Fruit fly (Drosophila melanogaster) whole organism, prepupa: ENCODE results near the gene Nuf2.

ENCODE experiments used
- CG10631 ChIP-seq: fragments of 200-800 bp; sonication (Bioruptor generic); optimal IDR thresholded peaks from 2 replicates; lab custom pipeline; 2016; ENCODE audit warnings: missing biosample characterization, missing genetic modification characterization
- CG10669 ChIP-seq: fragments of 200-800 bp; sonication (Bioruptor generic); optimal IDR thresholded peaks from 3 replicates; lab custom pipeline; 2018; ENCODE audit warnings: missing biosample characterization, mild to moderate bottlenecking, missing genetic modification characterization, moderate library complexity
- CG11294 ChIP-seq: fragments of 200-800 bp; sonication (Bioruptor generic); IDR thresholded peaks from 2 replicates; pipeline ENCODE4 v1.3.6; 2022; ENCODE audit warnings: missing biosample characterization, missing genetic modification characterization
- CG11762 ChIP-seq: fragments of 200-800 bp; sonication (Bioruptor generic); optimal IDR thresholded peaks from 3 replicates; lab custom pipeline; 2016; ENCODE audit warnings: missing biosample characterization, missing genetic modification characterization; ENCODE audit not compliant: insufficient read depth
- CG15336 ChIP-seq: fragments of 200-800 bp; sonication (Bioruptor generic); IDR thresholded peaks from 2 replicates; pipeline ENCODE4 v1.3.6; 2022; ENCODE audit warnings: missing biosample characterization, missing genetic modification characterization
- CG1621 ChIP-seq: fragments of 200-800 bp; sonication (Bioruptor generic); optimal IDR thresholded peaks from 3 replicates; lab custom pipeline; 2018; ENCODE audit warnings: missing biosample characterization, mild to moderate bottlenecking, missing genetic modification characterization
- CG16779 ChIP-seq: fragments of 200-800 bp; sonication (Bioruptor generic); optimal IDR thresholded peaks from 3 replicates; lab custom pipeline; 2017; ENCODE audit warnings: missing biosample characterization, mild to moderate bottlenecking, missing genetic modification characterization
- CG3032 ChIP-seq: fragments of 200-800 bp; optimal IDR thresholded peaks from 2 replicates; lab custom pipeline; 2019; ENCODE audit warnings: missing biosample characterization, mild to moderate bottlenecking, missing genetic modification characterization, moderate library complexity
- CG32006 ChIP-seq: fragments of 200-800 bp; sonication (Bioruptor generic); optimal IDR thresholded peaks from 3 replicates; lab custom pipeline; 2017; ENCODE audit warnings: missing biosample characterization, mild to moderate bottlenecking, missing genetic modification characterization
- CG3919 ChIP-seq: fragments of 200-800 bp; sonication (Bioruptor generic); optimal IDR thresholded peaks from 3 replicates; lab custom pipeline; 2016; ENCODE audit warnings: missing biosample characterization, missing genetic modification characterization
- CG4318 ChIP-seq: fragments of 200-800 bp; sonication (Bioruptor generic); optimal IDR thresholded peaks from 3 replicates; lab custom pipeline; 2017; ENCODE audit warnings: missing biosample characterization, mild to moderate bottlenecking, missing genetic modification characterization
- CG6163 ChIP-seq: fragments of 200-800 bp; sonication (Bioruptor generic); IDR thresholded peaks from 3 replicates; pipeline ENCODE4 v1.3.6; 2022; ENCODE audit warnings: missing biosample characterization, missing genetic modification characterization
- CG6276 ChIP-seq: fragments of 200-800 bp; sonication (Bioruptor generic); optimal IDR thresholded peaks from 2 replicates; lab custom pipeline; 2017; ENCODE audit warnings: missing biosample characterization, mild to moderate bottlenecking, missing genetic modification characterization
- CG6808 ChIP-seq: fragments of 200-800 bp; sonication (Bioruptor generic); optimal IDR thresholded peaks from 3 replicates; lab custom pipeline; 2017; ENCODE audit warnings: missing biosample characterization, missing genetic modification characterization, mild to moderate bottlenecking, moderate library complexity, missing genetic modification reagents
- CG6854 ChIP-seq: fragments of 200-800 bp; sonication (Bioruptor generic); optimal IDR thresholded peaks from 2 replicates; lab custom pipeline; 2017; ENCODE audit warnings: missing biosample characterization, mild to moderate bottlenecking, missing genetic modification characterization
- CG8119 ChIP-seq: fragments of 200-800 bp; sonication (Bioruptor generic); IDR thresholded peaks from 3 replicates; pipeline ENCODE4 v1.3.6; 2022; ENCODE audit warnings: missing biosample characterization, missing genetic modification characterization
- CG8319 ChIP-seq: fragments of 200-800 bp; sonication (Bioruptor generic); optimal IDR thresholded peaks from 3 replicates; lab custom pipeline; 2016; ENCODE audit warnings: missing biosample characterization, missing genetic modification characterization
- CG8632 ChIP-seq: fragments of 200-800 bp; sonication (Bioruptor generic); optimal IDR thresholded peaks from 3 replicates; lab custom pipeline; 2016; ENCODE audit warnings: missing biosample characterization, missing genetic modification characterization
- CG9139 ChIP-seq: fragments of 200-800 bp; sonication (Bioruptor generic); optimal IDR thresholded peaks from 3 replicates; lab custom pipeline; 2017; ENCODE audit warnings: missing biosample characterization, mild to moderate bottlenecking, missing genetic modification characterization
- Eip75B ChIP-seq: fragments of 200-800 bp; sonication (Bioruptor generic); optimal IDR thresholded peaks from 3 replicates; lab custom pipeline; 2016; ENCODE audit warnings: missing biosample characterization, missing genetic modification characterization
- Eip78C ChIP-seq: fragments of 200-800 bp; sonication (Bioruptor generic); peaks from one replicate; lab custom pipeline; 2016; ENCODE audit warnings: missing biosample characterization, missing genetic modification characterization
- Eip93F ChIP-seq: fragments of 200-800 bp; sonication (Bioruptor generic); optimal IDR thresholded peaks from 2 replicates; lab custom pipeline; 2016; ENCODE audit warnings: missing biosample characterization, mild to moderate bottlenecking, missing genetic modification characterization
- Ets21C ChIP-seq: fragments of 200-800 bp; sonication (Bioruptor generic); optimal IDR thresholded peaks from 3 replicates; lab custom pipeline; 2016; ENCODE audit warnings: missing biosample characterization, missing genetic modification characterization
- Ets96B ChIP-seq: fragments of 200-800 bp; optimal IDR thresholded peaks from 2 replicates; lab custom pipeline; 2019; ENCODE audit warnings: missing biosample characterization, mild to moderate bottlenecking, missing genetic modification characterization, moderate library complexity
- Hr38 ChIP-seq: sonication (Bioruptor generic); optimal IDR thresholded peaks from 2 replicates; lab custom pipeline; 2016; ENCODE audit warnings: missing biosample characterization, missing genetic modification characterization
- Hr39 ChIP-seq: fragments of 200-800 bp; sonication (Bioruptor generic); optimal IDR thresholded peaks from 2 replicates; lab custom pipeline; 2016; ENCODE audit warnings: missing biosample characterization, missing genetic modification characterization
- Hr4 ChIP-seq: fragments of 200-800 bp; sonication (Bioruptor generic); optimal IDR thresholded peaks from 3 replicates; lab custom pipeline; 2016; ENCODE audit warnings: missing biosample characterization, missing genetic modification characterization
- Lpt ChIP-seq: fragments of 200-800 bp; sonication (Bioruptor generic); optimal IDR thresholded peaks from 3 replicates; lab custom pipeline; 2016; ENCODE audit warnings: missing biosample characterization, missing genetic modification characterization
- Met ChIP-seq: fragments of 200-800 bp; sonication (Bioruptor generic); optimal IDR thresholded peaks from 3 replicates; lab custom pipeline; 2016; ENCODE audit warnings: missing biosample characterization, missing genetic modification characterization
- OdsH ChIP-seq: fragments of 200-800 bp; sonication (Bioruptor generic); optimal IDR thresholded peaks from 3 replicates; lab custom pipeline; 2016; ENCODE audit warnings: missing biosample characterization, missing genetic modification characterization
- Smox ChIP-seq: fragments of 200-800 bp; sonication (Bioruptor generic); optimal IDR thresholded peaks from 3 replicates; lab custom pipeline; 2016; ENCODE audit warnings: missing biosample characterization, missing genetic modification characterization
- Sox15 ChIP-seq: fragments of 200-800 bp; sonication (Bioruptor generic); optimal IDR thresholded peaks from 3 replicates; lab custom pipeline; 2016; ENCODE audit warnings: missing biosample characterization, missing genetic modification characterization
- achi ChIP-seq: fragments of 200-800 bp; sonication (Bioruptor generic); optimal IDR thresholded peaks from 3 replicates; lab custom pipeline; 2016; ENCODE audit warnings: missing biosample characterization, missing genetic modification characterization
- acj6 ChIP-seq: fragments of 200-800 bp; sonication (Bioruptor generic); optimal IDR thresholded peaks from 3 replicates; lab custom pipeline; 2016; ENCODE audit warnings: missing biosample characterization, missing genetic modification characterization
- cyc ChIP-seq: fragments of 200-800 bp; sonication (Bioruptor generic); optimal IDR thresholded peaks from 3 replicates; lab custom pipeline; 2016; ENCODE audit warnings: missing biosample characterization, missing genetic modification characterization
- dac ChIP-seq: fragments of 200-800 bp; sonication (Bioruptor generic); optimal IDR thresholded peaks from 2 replicates; lab custom pipeline; 2017; ENCODE audit warnings: missing biosample characterization, mild to moderate bottlenecking, missing genetic modification characterization
- dsx ChIP-seq: fragments of 200-800 bp; optimal IDR thresholded peaks from 3 replicates; lab custom pipeline; 2019; ENCODE audit warnings: missing biosample characterization, mild to moderate bottlenecking, missing genetic modification characterization, moderate library complexity; ENCODE audit not compliant: poor library complexity, severe bottlenecking
- eg ChIP-seq: fragments of 200-800 bp; sonication (Bioruptor generic); IDR thresholded peaks from 3 replicates; pipeline ENCODE4 v1.3.6; 2022; ENCODE audit warnings: missing biosample characterization, missing genetic modification characterization
- esn ChIP-seq: fragments of 200-800 bp; sonication (Bioruptor generic); optimal IDR thresholded peaks from 2 replicates; lab custom pipeline; 2016; ENCODE audit warnings: missing biosample characterization, mild to moderate bottlenecking, missing genetic modification characterization, moderate library complexity
- fd59A ChIP-seq: fragments of 200-800 bp; sonication (Bioruptor generic); optimal IDR thresholded peaks from 2 replicates; lab custom pipeline; 2017; ENCODE audit warnings: missing biosample characterization, mild to moderate bottlenecking, missing genetic modification characterization, missing genetic modification reagents
- fd85E ChIP-seq: fragments of 200-800 bp; sonication (Bioruptor generic); optimal IDR thresholded peaks from 3 replicates; lab custom pipeline; 2016; ENCODE audit warnings: missing biosample characterization, missing genetic modification characterization
- net ChIP-seq: fragments of 200-800 bp; sonication (Bioruptor generic); optimal IDR thresholded peaks from 3 replicates; lab custom pipeline; 2016; ENCODE audit warnings: missing biosample characterization, missing genetic modification characterization
- pdm3 ChIP-seq: fragments of 200-800 bp; sonication (Bioruptor generic); optimal IDR thresholded peaks from 3 replicates; lab custom pipeline; 2016; ENCODE audit warnings: missing biosample characterization, missing genetic modification characterization
- salr ChIP-seq, 2 experiments: fragments of 200-800 bp; sonication (Bioruptor generic); optimal IDR thresholded peaks; 3 replicates each; lab custom pipeline; 2016 to 2018; ENCODE audit warnings: missing biosample characterization in 2 of 2, missing genetic modification characterization in 2 of 2, mild to moderate bottlenecking in 1 of 2
- spab ChIP-seq: fragments of 200-800 bp; sonication (Bioruptor generic); optimal IDR thresholded peaks from 2 replicates; lab custom pipeline; 2017; ENCODE audit warnings: missing biosample characterization, mild to moderate bottlenecking, missing genetic modification characterization, missing genetic modification reagents
- ss ChIP-seq, 2 experiments: fragments of 200-800 bp; sonication (Bioruptor generic); optimal IDR thresholded peaks; 2 replicates in 1 of 2; 3 replicates in 1 of 2; lab custom pipeline; 2017 to 2018; ENCODE audit warnings: mild to moderate bottlenecking in 2 of 2, missing biosample characterization in 2 of 2, missing genetic modification characterization in 2 of 2, moderate library complexity in 1 of 2
- svp ChIP-seq: fragments of 200-800 bp; sonication (Bioruptor generic); peaks from one replicate; lab custom pipeline; 2016; ENCODE audit warnings: missing biosample characterization, missing genetic modification characterization
- vri ChIP-seq: fragments of 200-800 bp; sonication (Bioruptor generic); optimal IDR thresholded peaks from 3 replicates; lab custom pipeline; 2016; ENCODE audit warnings: missing biosample characterization, mild to moderate bottlenecking, missing genetic modification characterization

The Nuf2 gene

DNA sequence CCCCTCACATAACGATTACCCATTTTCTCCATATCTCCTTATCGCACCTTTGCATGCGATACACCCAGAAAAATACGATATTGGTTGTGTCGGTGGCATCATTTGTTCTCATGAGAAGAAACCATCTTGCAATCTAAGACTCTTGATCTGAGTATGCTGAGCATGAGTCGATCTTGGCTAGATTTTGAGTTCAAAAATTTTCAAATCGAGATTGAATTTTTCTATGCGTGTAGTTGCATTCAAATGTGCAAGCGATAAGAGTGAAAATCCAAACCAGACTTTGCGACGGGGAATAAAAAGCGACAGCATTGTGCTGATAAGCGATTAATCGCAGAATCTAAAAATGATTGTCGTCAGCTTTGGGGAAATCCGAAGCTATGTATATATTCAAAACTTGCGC is 15.7 kb upstream of the Nuf2 start (continued):
- no peak for TF ChIP-seq dsx
- TF ChIP-seq spab (GFP tag; lab: Kevin White, UChicago): no peak
- no peak for TF ChIP-seq salr (GFP tag; optimal IDR thresholded peaks at IDR 0.05; lab: Kevin White, UChicago)
- peak; percentile 17 for TF ChIP-seq OdsH (GFP tag; lab: Kevin White, UChicago)
- no peak for TF ChIP-seq ss (GFP tag; optimal IDR thresholded peaks at IDR 0.05; lab: Kevin White, UChicago)
- peak; percentile 2 for TF ChIP-seq net
- TF ChIP-seq Hr38: no peak
- TF ChIP-seq dac (GFP tag; lab: Kevin White, UChicago): no peak
- no peak for TF ChIP-seq fd85E (GFP tag; lab: Kevin White, UChicago)
- TF ChIP-seq cyc (GFP tag; lab: Kevin White, UChicago): no peak
- TF ChIP-seq acj6 (GFP tag; lab: Kevin White, UChicago): no peak
- peak; percentile 10 for TF ChIP-seq Hr39 (GFP tag; lab: Kevin White, UChicago)
- TF ChIP-seq CG8632: no peak
- no peak; the same call in 2 of the 3 replicates for TF ChIP-seq eg (GFP tag; lab: Robert Waterston, UW)
- TF ChIP-seq CG4318 (GFP tag; lab: Kevin White, UChicago): no peak
- TF ChIP-seq Smox (GFP tag; lab: Kevin White, UChicago): no peak
- TF ChIP-seq Eip78C (GFP tag; lab: Kevin White, UChicago): peak; percentile 59
- no peak for TF ChIP-seq Sox15 (GFP tag; lab: Kevin White, UChicago)
- no peak for TF ChIP-seq Eip75B (GFP tag; lab: Kevin White, UChicago)
- TF ChIP-seq CG15336 (GFP tag; lab: Robert Waterston, UW): no peak
- no peak for TF ChIP-seq CG3919
- peak; percentile 64 for TF ChIP-seq svp (GFP tag; lab: Kevin White, UChicago)
- TF ChIP-seq CG8319 (GFP tag; lab: Kevin White, UChicago): no peak
- TF ChIP-seq CG32006 (GFP tag; lab: Kevin White, UChicago): peak; percentile 44
- no peak for TF ChIP-seq CG6276 (GFP tag; lab: Kevin White, UChicago)
- no peak for TF ChIP-seq fd59A (GFP tag; lab: Kevin White, UChicago)
- no peak for TF ChIP-seq Hr4
- TF ChIP-seq CG6808 (GFP tag; lab: Kevin White, UChicago): no peak
- no peak for TF ChIP-seq CG16779 (tag; lab: Kevin White, UChicago)
- no peak for TF ChIP-seq vri (GFP tag; lab: Kevin White, UChicago)
- TF ChIP-seq CG11294 (GFP tag; lab: Robert Waterston, UW): no peak
- no peak for TF ChIP-seq CG10631 (GFP tag; lab: Kevin White, UChicago)
- TF ChIP-seq CG6163 (GFP tag; lab: Robert Waterston, UW): no peak
- TF ChIP-seq Lpt (GFP tag; lab: Kevin White, UChicago): no peak
- no peak for TF ChIP-seq Eip93F (GFP tag; lab: Kevin White, UChicago)
- TF ChIP-seq Ets96B (tag; lab: Kevin White, UChicago): no peak
- 0 out of 3 replicates have a peak, but pooled peaks have one; percentile 21 for TF ChIP-seq CG8119

DNA sequence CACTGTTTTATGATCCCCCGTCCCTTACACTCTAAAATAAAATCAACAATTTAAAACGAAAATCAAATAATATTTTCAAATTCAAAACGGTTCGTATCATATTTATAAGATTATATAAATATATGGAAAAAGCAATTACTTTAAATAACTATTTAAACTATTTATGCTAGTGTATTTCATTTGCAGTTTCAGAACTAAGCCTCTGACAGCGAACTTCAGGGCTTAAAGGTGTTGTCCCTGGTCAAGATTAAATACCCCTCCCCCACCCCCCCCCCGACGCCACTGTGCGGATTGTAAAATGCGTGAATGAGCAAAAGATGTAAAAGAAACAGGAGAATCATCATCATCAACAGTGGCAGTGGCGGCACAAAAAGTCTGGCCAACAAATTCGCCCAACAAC is 11.2 kb upstream of the Nuf2 start:
- TF ChIP-seq Ets21C (GFP tag; lab: Kevin White, UChicago) (no peak), CG15336 (GFP tag; lab: Robert Waterston, UW) (no peak), achi (no peak), CG3032 (tag; lab: Kevin White, UChicago) (peak; percentile 3), Met (GFP tag; lab: Kevin White, UChicago) (no peak), net (no peak), Eip78C (GFP tag; lab: Kevin White, UChicago) (peak; percentile 62), CG8319 (GFP tag; lab: Kevin White, UChicago) (no peak), CG11762 (no peak), dsx (peak; percentile 68), fd85E (GFP tag; lab: Kevin White, UChicago) (no peak), Eip93F (GFP tag; lab: Kevin White, UChicago) (no peak), CG1621 (tag; lab: Kevin White, UChicago) (no peak), CG6163 (GFP tag; lab: Robert Waterston, UW) (no peak), CG9139 (no peak), Sox15 (GFP tag; lab: Kevin White, UChicago) (no peak), acj6 (GFP tag; lab: Kevin White, UChicago) (no peak), Eip75B (GFP tag; lab: Kevin White, UChicago) (no peak), pdm3 (GFP tag; lab: Kevin White, UChicago) (no peak), Ets96B (tag; lab: Kevin White, UChicago) (peak; percentile 52), esn (no peak), CG10631 (GFP tag; lab: Kevin White, UChicago) (peak; percentile 23), CG6854 (no peak), OdsH (GFP tag; lab: Kevin White, UChicago) (no peak), CG10669 (GFP tag; lab: Kevin White, UChicago) (no peak)
